Fruit fly (Drosophila melanogaster): ENCODE data around the gene Sf3b1.

- no peak for TF ChIP-seq Sin3A (optimal IDR thresholded peaks at IDR 0.05)
- TF ChIP-seq psq (optimal IDR thresholded peaks at IDR 0.05): no peak
Observed at dm6 chr2L:597771-598170, 29.6 kb downstream of the Sf3b1 start.

Measured in Kc167 (cell line).